Worm (Caenorhabditis elegans) whole organism, L1 larva: ENCODE results near the gene nuo-5.

ENCODE experiments used
- ceh-90 ChIP-seq: sonication (generic microtip); optimal IDR thresholded peaks from 2 replicates; lab custom pipeline; 2016; ENCODE audit warnings: missing genetic modification characterization, missing compliant biosample characterization
- fkh-10 ChIP-seq: sonication (generic microtip); optimal IDR thresholded peaks from 2 replicates; lab custom pipeline; 2017; ENCODE audit warnings: missing biosample characterization, missing genetic modification reagents, missing genetic modification characterization
- hlh-17 ChIP-seq: fragments of 200-800 bp; sonication (Bioruptor generic); optimal IDR thresholded peaks from 2 replicates; lab custom pipeline; 2018; ENCODE audit warnings: missing genetic modification characterization, mild to moderate bottlenecking, missing compliant biosample characterization, moderate library complexity, borderline replicate concordance
- jun-1 ChIP-seq: fragments of 150-350 bp; optimal IDR thresholded peaks from 2 replicates; lab custom pipeline; 2014; ENCODE audit warnings: missing biosample characterization, missing genetic modification reagents, missing genetic modification characterization
- mep-1 ChIP-seq: fragments of 150-350 bp; optimal IDR thresholded peaks from 2 replicates; lab custom pipeline; 2014; ENCODE audit warnings: missing biosample characterization, missing genetic modification characterization
- nhr-11 ChIP-seq: fragments of 150-350 bp; optimal IDR thresholded peaks from 2 replicates; lab custom pipeline; 2014; ENCODE audit warnings: missing biosample characterization, missing genetic modification characterization
- snpc-4 ChIP-seq: fragments of 150-350 bp; optimal IDR thresholded peaks from 2 replicates; lab custom pipeline; 2014; ENCODE audit warnings: missing biosample characterization, missing genetic modification characterization
- sptf-1 ChIP-seq: fragments of 150-350 bp; optimal IDR thresholded peaks from 2 replicates; lab custom pipeline; 2014; ENCODE audit warnings: missing biosample characterization, missing genetic modification characterization
- ztf-11 ChIP-seq, 2 experiments: sonication (generic microtip); optimal IDR thresholded peaks; 2 replicates each; lab custom pipeline; 2016 to 2017; ENCODE audit warnings: missing genetic modification characterization in 2 of 2, missing biosample characterization in 1 of 2, missing compliant biosample characterization in 1 of 2

- no peak for TF ChIP-seq hlh-17 (GFP tag; lab: Kevin White, UChicago)
- no peak for TF ChIP-seq mep-1
- no peak for TF ChIP-seq sptf-1 (tag; lab: Kevin White, UChicago)
- TF ChIP-seq fkh-10, result no peak
- no peak for TF ChIP-seq snpc-4 (tag; lab: Kevin White, UChicago)
- TF ChIP-seq ceh-90 (tag; lab: Kevin White, UChicago), result no peak
- TF ChIP-seq nhr-11 (tag; lab: Kevin White, UChicago), result no peak
- no peak for TF ChIP-seq ztf-11 (tag; optimal IDR thresholded peaks at IDR 0.05; lab: Kevin White, UChicago)
- TF ChIP-seq jun-1 (tag; lab: Kevin White, UChicago), result no peak
Observed at ce11 chrV:2698826-2699225, at the start of gene nuo-5.
